Worm (Caenorhabditis elegans) whole organism, young adult: ENCODE measurements around the gene oac-37.

Source experiments
- F33H1.4 ChIP-seq: fragments of 200-800 bp; sonication (Bioruptor generic); IDR thresholded peaks from 2 replicates; pipeline ENCODE4 v1.3.6; 2022; ENCODE audit warnings: missing genetic modification reagents, missing genetic modification characterization, missing compliant biosample characterization
- Y56A3A.18 ChIP-seq: fragments of 200-800 bp; sonication (Bioruptor generic); IDR thresholded peaks from 2 replicates; pipeline ENCODE4 v1.3.6; 2022; ENCODE audit warnings: missing genetic modification reagents, missing genetic modification characterization, missing compliant biosample characterization
- Y67H2A.10 ChIP-seq: fragments of 200-800 bp; sonication (Bioruptor generic); conservative IDR thresholded peaks from 2 replicates; pipeline ENCODE4 v1.3.6; 2022; ENCODE audit warnings: missing genetic modification reagents, missing genetic modification characterization, missing compliant biosample characterization
- athp-1 ChIP-seq: sonication (generic microtip); optimal IDR thresholded peaks from 2 replicates; lab custom pipeline; 2017; ENCODE audit warnings: mild to moderate bottlenecking, missing genetic modification characterization, missing compliant biosample characterization
- attf-6 ChIP-seq: fragments of 200-800 bp; sonication (Bioruptor generic); IDR thresholded peaks from 2 replicates; pipeline ENCODE4 v1.3.6; 2022; ENCODE audit warnings: missing genetic modification reagents, missing genetic modification characterization, missing compliant biosample characterization
- cebp-2 ChIP-seq: fragments of 200-800 bp; sonication (Bioruptor generic); IDR thresholded peaks from 2 replicates; pipeline ENCODE4 v1.3.6; 2022; ENCODE audit warnings: missing genetic modification characterization, missing compliant biosample characterization
- ceh-58 ChIP-seq: fragments of 200-800 bp; sonication (Bioruptor generic); IDR thresholded peaks from 2 replicates; pipeline ENCODE4 v1.3.6; 2022; ENCODE audit warnings: missing genetic modification characterization, missing compliant biosample characterization
- dpl-1 ChIP-seq: fragments of 150-350 bp; optimal IDR thresholded peaks from 2 replicates; lab custom pipeline; 2014; ENCODE audit warnings: missing biosample characterization, missing genetic modification reagents, missing genetic modification characterization
- egrh-3 ChIP-seq: fragments of 200-800 bp; sonication (Bioruptor generic); IDR thresholded peaks from 2 replicates; pipeline ENCODE4 v1.3.6; 2022; ENCODE audit warnings: missing genetic modification reagents, missing genetic modification characterization, missing compliant biosample characterization
- nfya-1 ChIP-seq: sonication (generic microtip); optimal IDR thresholded peaks from 2 replicates; lab custom pipeline; 2017; ENCODE audit warnings: antibody characterized with exemption, missing compliant biosample characterization, missing genetic modification characterization, borderline replicate concordance; ENCODE audit not compliant: insufficient read depth
- sea-2 ChIP-seq: fragments of 200-800 bp; sonication (Bioruptor generic); IDR thresholded peaks from 2 replicates; pipeline ENCODE4 v1.3.6; 2022; ENCODE audit warnings: missing genetic modification characterization, missing compliant biosample characterization
- snpc-1.3 ChIP-seq: sonication (generic microtip); optimal IDR thresholded peaks from 2 replicates; lab custom pipeline; 2017; ENCODE audit warnings: missing genetic modification characterization, mild to moderate bottlenecking, missing compliant biosample characterization, antibody characterized with exemption, moderate library complexity, missing genotype, missing genetic modification reagents; ENCODE audit not compliant: insufficient read depth

DNA sequence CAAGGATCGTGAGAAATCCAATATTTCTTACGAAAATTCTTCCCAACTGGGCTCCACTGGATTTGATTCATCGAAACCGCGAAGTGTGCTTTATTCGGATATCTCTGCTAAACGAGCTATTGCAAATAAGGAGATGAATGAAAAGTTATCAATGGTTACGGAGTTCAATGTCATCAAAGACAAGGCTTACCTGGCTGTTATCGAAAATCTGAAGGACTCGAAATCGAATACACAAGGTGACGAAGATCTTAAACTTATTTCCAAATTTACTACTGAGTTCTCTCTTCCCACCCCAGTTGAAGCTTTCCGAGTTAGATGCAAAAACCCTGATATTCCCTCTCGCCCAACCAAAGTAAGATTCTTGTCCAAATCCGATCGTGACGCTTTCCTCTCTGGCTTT lies 40.6 kb downstream of the oac-37 start:
- TF ChIP-seq ceh-58 (GFP tag; lab: Robert Waterston, UW) (no peak), cebp-2 (GFP tag; lab: Robert Waterston, UW) (no peak), egrh-3 (no peak), nfya-1 (tag; lab: Kevin White, UChicago) (no peak), attf-6 (GFP tag; lab: Robert Waterston, UW) (no peak), sea-2 (GFP tag; lab: Robert Waterston, UW) (no peak), snpc-1.3 (tag; lab: Kevin White, UChicago) (no peak), F33H1.4 (no peak), athp-1 (tag; lab: Kevin White, UChicago) (no peak), Y67H2A.10 (no peak), Y56A3A.18 (no peak), dpl-1 (no peak)
